Fruit fly (Drosophila melanogaster) whole organism, embryonic: ENCODE results near the gene Ocrl.

Experiments used
- Atf3 ChIP-seq: fragments of 200-800 bp; sonication (Bioruptor generic); optimal IDR thresholded peaks from 3 replicates; lab custom pipeline; 2016; ENCODE audit warnings: missing biosample characterization, missing genetic modification characterization
- Bgb ChIP-seq: fragments of 200-800 bp; sonication (Bioruptor generic); IDR thresholded peaks from 2 replicates; pipeline ENCODE4 v1.3.6; 2022; ENCODE audit warnings: missing biosample characterization, missing genetic modification characterization; ENCODE audit not compliant: partially characterized antibody
- Bteb2 ChIP-seq: fragments of 200-800 bp; sonication (Bioruptor generic); optimal IDR thresholded peaks from 2 replicates; lab custom pipeline; 2016; ENCODE audit warnings: missing biosample characterization, missing genetic modification characterization
- CG10209 ChIP-seq: fragments of 200-800 bp; sonication (Bioruptor generic); optimal IDR thresholded peaks from 3 replicates; lab custom pipeline; 2017; ENCODE audit warnings: missing biosample characterization, mild to moderate bottlenecking, missing genetic modification characterization, missing genetic modification reagents
- CG1024 ChIP-seq: fragments of 200-800 bp; sonication (Bioruptor generic); IDR thresholded peaks from 2 replicates; pipeline ENCODE4 v1.3.6; 2022; ENCODE audit warnings: missing biosample characterization, missing genetic modification characterization
- CG11398 ChIP-seq: fragments of 200-800 bp; sonication (Bioruptor generic); optimal IDR thresholded peaks from 2 replicates; lab custom pipeline; 2016; ENCODE audit warnings: missing biosample characterization, missing genetic modification characterization
- CG11560 ChIP-seq: fragments of 200-800 bp; sonication (Bioruptor generic); IDR thresholded peaks from 3 replicates; pipeline ENCODE4 v1.3.6; 2022; ENCODE audit warnings: missing biosample characterization, missing genetic modification characterization
- CG11723 ChIP-seq: fragments of 200-800 bp; sonication (Bioruptor generic); optimal IDR thresholded peaks from 2 replicates; lab custom pipeline; 2017; ENCODE audit warnings: missing biosample characterization, mild to moderate bottlenecking, missing genetic modification characterization
- CG14050 ChIP-seq: fragments of 200-800 bp; sonication (Bioruptor generic); IDR thresholded peaks from 3 replicates; pipeline ENCODE4 v1.3.6; 2022; ENCODE audit warnings: missing biosample characterization, missing genetic modification characterization
- CG17829 ChIP-seq: fragments of 200-800 bp; optimal IDR thresholded peaks from 2 replicates; lab custom pipeline; 2019; ENCODE audit warnings: missing biosample characterization, mild to moderate bottlenecking, missing genetic modification characterization, moderate library complexity
- CG18011 ChIP-seq: fragments of 200-800 bp; sonication (Bioruptor generic); optimal IDR thresholded peaks from 2 replicates; lab custom pipeline; 2017; ENCODE audit warnings: missing biosample characterization, missing genetic modification characterization, mild to moderate bottlenecking, moderate library complexity, missing genotype
- CG18764 ChIP-seq: fragments of 200-800 bp; sonication (Bioruptor generic); optimal IDR thresholded peaks from 3 replicates; lab custom pipeline; 2016; ENCODE audit warnings: missing biosample characterization, missing genetic modification characterization
- CG3065 ChIP-seq: fragments of 200-800 bp; sonication (Bioruptor generic); optimal IDR thresholded peaks from 2 replicates; lab custom pipeline; 2016; ENCODE audit warnings: missing biosample characterization, missing genetic modification characterization
- CG3838 ChIP-seq: fragments of 200-800 bp; sonication (Bioruptor generic); optimal IDR thresholded peaks from 3 replicates; lab custom pipeline; 2016; ENCODE audit warnings: missing biosample characterization, missing genetic modification characterization
- CG4328 ChIP-seq: fragments of 200-800 bp; sonication (Bioruptor generic); optimal IDR thresholded peaks from 3 replicates; lab custom pipeline; 2017; ENCODE audit warnings: missing biosample characterization, missing genetic modification reagents, missing genetic modification characterization
- CG6791 ChIP-seq: fragments of 200-800 bp; sonication (Bioruptor generic); IDR thresholded peaks from 3 replicates; pipeline ENCODE4 v1.3.6; 2022; ENCODE audit warnings: missing biosample characterization, missing genetic modification characterization; ENCODE audit not compliant: partially characterized antibody
- CG7372 ChIP-seq: fragments of 200-800 bp; sonication (Bioruptor generic); IDR thresholded peaks from 2 replicates; pipeline ENCODE4 v1.3.6; 2022; ENCODE audit warnings: missing biosample characterization, missing genetic modification characterization
- CG7928 ChIP-seq: fragments of 200-800 bp; sonication (Bioruptor generic); optimal IDR thresholded peaks from 2 replicates; lab custom pipeline; 2017; ENCODE audit warnings: missing biosample characterization, mild to moderate bottlenecking, missing genetic modification characterization
- CG8388 ChIP-seq: fragments of 200-800 bp; sonication (Bioruptor generic); optimal IDR thresholded peaks from 2 replicates; lab custom pipeline; 2019; ENCODE audit warnings: missing biosample characterization, mild to moderate bottlenecking, missing genetic modification characterization, moderate library complexity
- CG9797 ChIP-seq: fragments of 200-800 bp; sonication (Bioruptor generic); optimal IDR thresholded peaks from 3 replicates; lab custom pipeline; 2018; ENCODE audit warnings: missing biosample characterization, mild to moderate bottlenecking, missing genetic modification characterization
- D19A ChIP-seq: fragments of 200-800 bp; optimal IDR thresholded peaks from 3 replicates; lab custom pipeline; 2019; ENCODE audit warnings: missing biosample characterization, mild to moderate bottlenecking, missing genetic modification characterization, moderate library complexity
- Dip3 ChIP-seq: fragments of 200-800 bp; sonication (Bioruptor generic); optimal IDR thresholded peaks from 3 replicates; lab custom pipeline; 2016; ENCODE audit warnings: missing biosample characterization, missing genetic modification characterization
- Drgx ChIP-seq: fragments of 200-800 bp; sonication (Bioruptor generic); IDR thresholded peaks from 2 replicates; pipeline ENCODE4 v1.3.6; 2022; ENCODE audit warnings: missing biosample characterization, missing genetic modification characterization
- E2f2 ChIP-seq: fragments of 200-800 bp; sonication (Bioruptor generic); IDR thresholded peaks from 2 replicates; pipeline ENCODE4 v1.3.6; 2022; ENCODE audit warnings: missing biosample characterization, missing genetic modification characterization
- ERR ChIP-seq: fragments of 200-800 bp; sonication (Bioruptor generic); optimal IDR thresholded peaks from 2 replicates; lab custom pipeline; 2016; ENCODE audit warnings: missing biosample characterization, missing genetic modification characterization
- H15 ChIP-seq: fragments of 200-800 bp; sonication (Bioruptor generic); IDR thresholded peaks from 3 replicates; pipeline ENCODE4 v1.3.6; 2022; ENCODE audit warnings: missing biosample characterization, missing genetic modification characterization
- MESR4 ChIP-seq: fragments of 200-800 bp; sonication (Bioruptor generic); optimal IDR thresholded peaks from 2 replicates; lab custom pipeline; 2018; ENCODE audit warnings: missing biosample characterization, mild to moderate bottlenecking, missing genetic modification characterization, moderate library complexity
- Med ChIP-seq: fragments of 200-800 bp; sonication (Bioruptor generic); peaks from one replicate; lab custom pipeline; 2016; ENCODE audit warnings: missing biosample characterization, missing genetic modification characterization, mild to moderate bottlenecking, inconsistent platforms, moderate library complexity
- Mes4 ChIP-seq: fragments of 200-800 bp; sonication (Bioruptor generic); optimal IDR thresholded peaks from 2 replicates; lab custom pipeline; 2016; ENCODE audit warnings: missing biosample characterization, missing genetic modification characterization
- NC2α ChIP-seq: fragments of 200-800 bp; sonication (Bioruptor generic); optimal IDR thresholded peaks from 2 replicates; lab custom pipeline; 2016; ENCODE audit warnings: missing biosample characterization, missing genetic modification characterization
- Nf-YC ChIP-seq: fragments of 200-800 bp; optimal IDR thresholded peaks from 3 replicates; lab custom pipeline; 2019; ENCODE audit warnings: missing biosample characterization, mild to moderate bottlenecking, missing genetic modification characterization, moderate library complexity
- PHDP ChIP-seq: fragments of 200-800 bp; sonication (Bioruptor generic); optimal IDR thresholded peaks from 3 replicates; lab custom pipeline; 2018; ENCODE audit warnings: missing biosample characterization, mild to moderate bottlenecking, missing genetic modification characterization, moderate library complexity
- Xbp1 ChIP-seq: fragments of 200-800 bp; sonication (Bioruptor generic); optimal IDR thresholded peaks from 3 replicates; lab custom pipeline; 2016; ENCODE audit warnings: missing biosample characterization, mild to moderate bottlenecking, missing genetic modification characterization
- chm ChIP-seq: fragments of 200-800 bp; sonication (Bioruptor generic); IDR thresholded peaks from 2 replicates; pipeline ENCODE4 v1.3.6; 2022; ENCODE audit warnings: missing biosample characterization, missing genetic modification characterization
- emc ChIP-seq: fragments of 200-800 bp; sonication (Bioruptor generic); optimal IDR thresholded peaks from 2 replicates; lab custom pipeline; 2016; ENCODE audit warnings: missing biosample characterization, missing genetic modification characterization
- fd96Cb ChIP-seq: fragments of 200-800 bp; sonication (Bioruptor generic); optimal IDR thresholded peaks from 2 replicates; lab custom pipeline; 2018; ENCODE audit warnings: missing biosample characterization, mild to moderate bottlenecking, missing genetic modification characterization, moderate library complexity
- hbn ChIP-seq: fragments of 200-800 bp; sonication (Bioruptor generic); IDR thresholded peaks from 2 replicates; pipeline ENCODE4 v1.3.6; 2022; ENCODE audit warnings: missing biosample characterization, missing genetic modification characterization; ENCODE audit not compliant: partially characterized antibody
- klu ChIP-seq: fragments of 200-800 bp; sonication (Bioruptor generic); IDR thresholded peaks from 2 replicates; pipeline ENCODE4 v1.3.6; 2022; ENCODE audit warnings: missing biosample characterization, missing genetic modification characterization
- lbe ChIP-seq: fragments of 200-800 bp; sonication (Bioruptor generic); optimal IDR thresholded peaks from 2 replicates; lab custom pipeline; 2016; ENCODE audit warnings: missing biosample characterization, mild to moderate bottlenecking, missing genetic modification characterization
- mam ChIP-seq: fragments of 200-800 bp; sonication (Bioruptor generic); optimal IDR thresholded peaks from 3 replicates; lab custom pipeline; 2016; ENCODE audit warnings: missing biosample characterization, missing genetic modification characterization
- odd ChIP-seq: fragments of 200-800 bp; sonication (Bioruptor generic); optimal IDR thresholded peaks from 2 replicates; lab custom pipeline; 2017; ENCODE audit warnings: missing biosample characterization, mild to moderate bottlenecking, missing genetic modification characterization
- org-1 ChIP-seq: fragments of 200-800 bp; sonication (Bioruptor generic); optimal IDR thresholded peaks from 2 replicates; lab custom pipeline; 2017; ENCODE audit warnings: missing biosample characterization, missing genetic modification characterization
- pan ChIP-seq, 4 experiments: fragments of >200 bp in 3 of 4; fragments of 200-800 bp in 1 of 4; sonication (Bioruptor generic) in 1 of 4; optimal IDR thresholded peaks in 3 of 4; IDR thresholded peaks in 1 of 4; 2 replicates each; pipeline versions ENCODE4 v1.3.6 to Lab custom; 2017 to 2022; ENCODE audit warnings: missing biosample characterization in 2 of 4, missing genetic modification characterization in 2 of 4, mixed read lengths in 1 of 4
- sr ChIP-seq: fragments of 200-800 bp; sonication (Bioruptor generic); IDR thresholded peaks from 3 replicates; pipeline ENCODE4 v1.3.6; 2022; ENCODE audit warnings: missing biosample characterization, missing genetic modification characterization
- sug ChIP-seq: fragments of 200-800 bp; optimal IDR thresholded peaks from 2 replicates; lab custom pipeline; 2019; ENCODE audit warnings: missing biosample characterization, mild to moderate bottlenecking, missing genetic modification characterization, moderate library complexity
- tap ChIP-seq: fragments of 200-800 bp; optimal IDR thresholded peaks from 3 replicates; lab custom pipeline; 2019; ENCODE audit warnings: missing biosample characterization, mild to moderate bottlenecking, missing genetic modification characterization, moderate library complexity
- tgo ChIP-seq: fragments of 200-800 bp; sonication (Bioruptor generic); IDR thresholded peaks from 3 replicates; pipeline ENCODE4 v1.3.6; 2022; ENCODE audit warnings: missing biosample characterization, missing genetic modification characterization
- vvl ChIP-seq: fragments of 200-800 bp; sonication (Bioruptor generic); IDR thresholded peaks from 2 replicates; pipeline ENCODE4 v1.3.6; 2022; ENCODE audit warnings: missing biosample characterization, missing genetic modification characterization
- wor ChIP-seq: fragments of 200-800 bp; sonication (Bioruptor generic); IDR thresholded peaks from 2 replicates; pipeline ENCODE4 v1.3.6; 2022; ENCODE audit warnings: missing biosample characterization, missing genetic modification characterization
- yki ChIP-seq: fragments of >200 bp; optimal IDR thresholded peaks from 3 replicates; lab custom pipeline; 2018

Gene Ocrl

DNA sequence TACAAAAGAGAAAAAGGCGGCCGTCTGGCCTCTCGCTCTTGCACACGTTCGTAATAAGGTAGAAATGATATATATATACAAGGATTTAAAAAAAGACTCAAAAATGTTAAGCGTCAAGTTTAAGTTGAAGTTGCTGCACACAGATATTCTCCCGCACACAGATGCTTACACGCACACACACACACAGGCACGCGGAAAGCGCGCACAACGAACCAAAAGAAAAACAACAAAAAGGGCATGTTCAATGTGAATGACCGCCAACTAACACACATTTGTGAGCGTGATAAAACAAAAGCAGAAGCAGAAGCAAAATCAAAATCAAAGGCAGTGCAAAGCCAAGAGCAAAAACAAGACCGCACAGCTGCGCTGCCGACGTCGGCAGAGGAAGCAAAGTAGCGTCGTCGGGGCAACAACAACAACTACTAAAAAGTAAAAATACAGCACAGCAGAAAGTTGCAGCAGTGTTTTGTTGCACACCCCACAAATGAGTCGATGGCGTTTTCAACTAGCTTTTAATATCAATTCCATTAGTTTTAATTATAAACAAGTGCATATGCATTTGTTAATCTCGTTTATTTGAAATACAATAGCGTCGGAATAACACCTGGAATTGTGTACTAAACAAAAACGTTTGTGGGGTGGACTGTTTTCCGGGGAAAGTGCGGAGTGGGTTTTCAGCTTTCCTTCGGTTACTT, 24.5 kb downstream of the Ocrl start (continued):
- peak; percentile 95 for TF ChIP-seq chm
- TF ChIP-seq Dip3 (GFP tag; lab: Kevin White, UChicago), result peak; percentile 80
- peak; percentile 85 for TF ChIP-seq mam
- TF ChIP-seq org-1 (GFP tag; lab: Kevin White, UChicago), result peak; percentile 95
- TF ChIP-seq PHDP (tag; lab: Kevin White, UChicago), result peak; percentile 96
- peak; percentile 95 for TF ChIP-seq Atf3
- TF ChIP-seq tgo (GFP tag; lab: Robert Waterston, UW), result peak; percentile 93
- TF ChIP-seq emc (GFP tag; lab: Kevin White, UChicago), result peak; percentile 75
- peak; percentile 94 for TF ChIP-seq lbe (GFP tag; lab: Kevin White, UChicago)
- peak; percentile 75 for TF ChIP-seq E2f2 (GFP tag; lab: Robert Waterston, UW)
- TF ChIP-seq CG7928 (GFP tag; lab: Kevin White, UChicago), result peak; percentile 45
- peak; percentile 95 for TF ChIP-seq CG11723 (GFP tag; lab: Kevin White, UChicago)
- TF ChIP-seq CG11398 (GFP tag; lab: Kevin White, UChicago), result peak; percentile 92
- TF ChIP-seq D19A (tag; lab: Kevin White, UChicago), result peak; percentile 95
- TF ChIP-seq odd, result peak; percentile 94
- TF ChIP-seq Drgx, result peak; percentile 98
- peak; percentile 73 for TF ChIP-seq sug (tag; lab: Kevin White, UChicago)
- no peak for TF ChIP-seq pan (optimal IDR thresholded peaks at IDR 0.05; lab: Kevin White, UChicago)
- TF ChIP-seq pan (GFP tag; optimal IDR thresholded peaks at IDR 0.05 in 1 of 2, IDR thresholded peaks at IDR 0.05 in 1 of 2), result peak in 1 of 2 experiments; percentile 97
- peak; percentile 79 for TF ChIP-seq CG4328 (GFP tag; lab: Kevin White, UChicago)
- peak; percentile 98 for TF ChIP-seq fd96Cb (tag; lab: Kevin White, UChicago)
- TF ChIP-seq yki (lab: Kevin White, UChicago), result no peak
- TF ChIP-seq Nf-YC (tag; lab: Kevin White, UChicago), result peak; percentile 63
- peak; percentile 85 for TF ChIP-seq CG3838 (GFP tag; lab: Kevin White, UChicago)
- TF ChIP-seq CG8388 (GFP tag; lab: Kevin White, UChicago), result peak; percentile 98
- peak; percentile 96 for TF ChIP-seq Mes4 (GFP tag; lab: Kevin White, UChicago)
- no peak for TF ChIP-seq hbn (GFP tag; lab: Robert Waterston, UW)
- TF ChIP-seq CG7372, result peak; percentile 88
- TF ChIP-seq Bgb, result no peak
- TF ChIP-seq sr (GFP tag; lab: Robert Waterston, UW), result peak; percentile 87
- peak; percentile 98 for TF ChIP-seq vvl (GFP tag; lab: Robert Waterston, UW)
- peak; percentile 96 for TF ChIP-seq CG10209 (GFP tag; lab: Kevin White, UChicago)
- TF ChIP-seq CG6791 (GFP tag; lab: Robert Waterston, UW), result no peak
- TF ChIP-seq wor (GFP tag; lab: Robert Waterston, UW), result peak; percentile 94
- peak; percentile 96 for TF ChIP-seq H15 (GFP tag; lab: Robert Waterston, UW)
- TF ChIP-seq CG18764 (GFP tag; lab: Kevin White, UChicago), result peak; percentile 92
- TF ChIP-seq CG14050 (GFP tag; lab: Robert Waterston, UW), result peak; percentile 92
- TF ChIP-seq tap (tag; lab: Kevin White, UChicago), result peak; percentile 97
- TF ChIP-seq CG17829 (tag; lab: Kevin White, UChicago), result peak; percentile 98
- peak; percentile 86 for TF ChIP-seq klu (GFP tag; lab: Robert Waterston, UW)
- TF ChIP-seq ERR (GFP tag; lab: Kevin White, UChicago), result peak; percentile 84
- peak; percentile 95 for TF ChIP-seq CG1024
- TF ChIP-seq CG11560 (tag; lab: Robert Waterston, UW), result peak; percentile 77; the same call in 2 of the 3 replicates
- peak; percentile 74 for TF ChIP-seq CG18011 (GFP tag; lab: Kevin White, UChicago)
- TF ChIP-seq Med (GFP tag; lab: Kevin White, UChicago), result peak; percentile 99
- TF ChIP-seq NC2α (GFP tag; lab: Kevin White, UChicago), result peak; percentile 91
- peak; percentile 85 for TF ChIP-seq CG3065 (GFP tag; lab: Kevin White, UChicago)
- peak; percentile 57 for TF ChIP-seq CG9797 (GFP tag; lab: Kevin White, UChicago)
- peak; percentile 64 for TF ChIP-seq MESR4 (GFP tag; lab: Kevin White, UChicago)
- TF ChIP-seq Xbp1 (GFP tag; lab: Kevin White, UChicago), result peak; percentile 96
- peak; percentile 87 for TF ChIP-seq Bteb2 (GFP tag; lab: Kevin White, UChicago)
